Worm (Caenorhabditis elegans) whole organism, mixed stage, embryonic: ENCODE measurements around the gene lron-2.

Source experiments
- lin-13 ChIP-seq: fragments of 150-350 bp; optimal IDR thresholded peaks from 2 replicates; lab custom pipeline; 2014; ENCODE audit warnings: missing biosample characterization, missing genetic modification characterization
- lin-32 ChIP-seq: fragments of 200-800 bp; sonication (Bioruptor generic); optimal IDR thresholded peaks from 2 replicates; lab custom pipeline; 2018; ENCODE audit warnings: mild to moderate bottlenecking, missing genetic modification characterization, missing compliant biosample characterization
- mep-1 ChIP-seq: fragments of 150-350 bp; optimal IDR thresholded peaks from 2 replicates; lab custom pipeline; 2017; ENCODE audit warnings: missing biosample characterization, missing genetic modification reagents, missing genetic modification characterization, inconsistent platforms
- snpc-4 ChIP-seq: fragments of 150-350 bp; optimal IDR thresholded peaks from 2 replicates; lab custom pipeline; 2014; ENCODE audit warnings: missing biosample characterization, missing genetic modification characterization
- unc-39 ChIP-seq: fragments of 150-350 bp; optimal IDR thresholded peaks from 2 replicates; lab custom pipeline; 2014; ENCODE audit warnings: missing biosample characterization, missing genetic modification characterization
- unc-62 ChIP-seq: fragments of 150-350 bp; optimal IDR thresholded peaks from 2 replicates; lab custom pipeline; 2014; ENCODE audit warnings: missing biosample characterization, missing genetic modification reagents, missing genetic modification characterization

- TF ChIP-seq lin-13 (tag; lab: Kevin White, UChicago) = no peak
- no peak for TF ChIP-seq mep-1
- no peak for TF ChIP-seq lin-32 (GFP tag; lab: Kevin White, UChicago)
- no peak for TF ChIP-seq snpc-4 (tag; lab: Kevin White, UChicago)
- no peak for TF ChIP-seq unc-62 (GFP tag; lab: Kevin White, UChicago)
- TF ChIP-seq unc-39 = no peak
Measured at ce11 chrV:9324167-9324566, 36.8 kb upstream of the lron-2 start.
